Worm (Caenorhabditis elegans): Measurements from ENCODE around the gene cbs-2.
"Not testable (repeated sequence)": the region's sequence is repeated elsewhere in the genome, so short reads cannot be mapped to it uniquely, and the experiment has no call there.

Gene cbs-2

ce11 chrII:2223467-2223866 is at the start of gene cbs-2:
Gene cbs-2 (minus strand): TSS chrII:2223567.
- TF ChIP-seq elt-1 (tag; optimal IDR thresholded peaks at IDR 0.05) (no peak), ZK546.5 (tag; optimal IDR thresholded peaks at IDR 0.05) (no peak), unc-39 (tag; optimal IDR thresholded peaks at IDR 0.05) (no peak), ztf-11 (tag; optimal IDR thresholded peaks at IDR 0.05) (no peak), nhr-21 (tag; optimal IDR thresholded peaks at IDR 0.05) (no peak), snpc-4 (tag; optimal IDR thresholded peaks at IDR 0.05) (no peak)

- TF ChIP-seq lsy-2, alr-1, fos-1 (tag; optimal IDR thresholded peaks at IDR 0.05): not testable (repeated sequence)
Observed at ce11 chrII:2254861-2255260, 31.5 kb upstream of the cbs-2 start, which contains the start of gene K09F6.3. Gene K09F6.3 (plus strand): TSS chrII:2255161.

ce11 chrII:2253676-2254075 is 30.3 kb upstream of the cbs-2 start:
- TF ChIP-seq F13H6.1 (tag; optimal IDR thresholded peaks at IDR 0.05) (no peak), sma-3 (GFP tag; optimal IDR thresholded peaks at IDR 0.05) (no peak), mab-5 (tag; optimal IDR thresholded peaks at IDR 0.05) (no peak), mbf-1 (tag; optimal IDR thresholded peaks at IDR 0.05) (no peak), ztf-1 (GFP tag; conservative IDR thresholded peaks at IDR 0.05) (no peak), Y55F3AM.14 (GFP tag; optimal IDR thresholded peaks at IDR 0.05) (no peak), skn-1 (tag; optimal IDR thresholded peaks at IDR 0.05) (no peak), unc-39 (tag; optimal IDR thresholded peaks at IDR 0.05) (no peak), nhr-10 (tag; optimal IDR thresholded peaks at IDR 0.05) (no peak)

ce11 chrII:2251617-2252016 is 28.2 kb upstream of the cbs-2 start:
- TF ChIP-seq gmeb-1 (tag; optimal IDR thresholded peaks at IDR 0.05): no peak

ce11 chrII:2243342-2243741 is 20.0 kb upstream of the cbs-2 start, which contains the start of gene F54A3.2:
Gene F54A3.2 (plus strand): TSS chrII:2243642.
- TF ChIP-seq alr-1 (tag; optimal IDR thresholded peaks at IDR 0.05) (no peak), nhr-237 (tag; optimal IDR thresholded peaks at IDR 0.05) (no peak), unc-55 (GFP tag; optimal IDR thresholded peaks at IDR 0.05) (no peak), R02D3.7 (tag; optimal IDR thresholded peaks at IDR 0.05) (no peak), sma-3 (GFP tag; optimal IDR thresholded peaks at IDR 0.05) (no peak), mdl-1 (tag; optimal IDR thresholded peaks at IDR 0.05) (no peak), lin-13 (GFP tag; optimal IDR thresholded peaks at IDR 0.05) (no peak), nhr-129 (tag; optimal IDR thresholded peaks at IDR 0.05) (no peak)

ce11 chrII:2236352-2236751 is 13.0 kb upstream of the cbs-2 start:
- no peak for TF ChIP-seq nhr-77 (tag; optimal IDR thresholded peaks at IDR 0.05)
- TF ChIP-seq Y55F3AM.14 (GFP tag; optimal IDR thresholded peaks at IDR 0.05): no peak
- no peak for TF ChIP-seq ztf-11 (tag; optimal IDR thresholded peaks at IDR 0.05)
- no peak for TF ChIP-seq mbf-1 (tag; optimal IDR thresholded peaks at IDR 0.05)
- TF ChIP-seq skn-1 (tag; optimal IDR thresholded peaks at IDR 0.05): no peak
- no peak for TF ChIP-seq nhr-25 (tag; optimal IDR thresholded peaks at IDR 0.05)
- TF ChIP-seq ceh-16 (tag; optimal IDR thresholded peaks at IDR 0.05): no peak
- no peak for TF ChIP-seq egl-27 (tag; optimal IDR thresholded peaks at IDR 0.05)
- no peak for TF ChIP-seq ztf-4 (tag; optimal IDR thresholded peaks at IDR 0.05)

ce11 chrII:2233240-2233639 is 9.9 kb upstream of the cbs-2 start, which contains the start of gene cct-3:
Gene cct-3 (plus strand): TSS chrII:2233540.
- TF ChIP-seq nhr-129 (tag; optimal IDR thresholded peaks at IDR 0.05) (no peak), egl-27 (tag; optimal IDR thresholded peaks at IDR 0.05) (no peak), sma-3 (GFP tag; optimal IDR thresholded peaks at IDR 0.05) (no peak), sem-4 (tag; optimal IDR thresholded peaks at IDR 0.05) (no peak), nhr-12 (tag; optimal IDR thresholded peaks at IDR 0.05) (no peak), peb-1 (tag; optimal IDR thresholded peaks at IDR 0.05) (no peak), ceh-16 (tag; optimal IDR thresholded peaks at IDR 0.05) (no peak), nhr-23 (tag; optimal IDR thresholded peaks at IDR 0.05) (no peak), Y55F3AM.14 (GFP tag; optimal IDR thresholded peaks at IDR 0.05) (no peak), unc-62 (GFP tag; optimal IDR thresholded peaks at IDR 0.05) (no peak), C34F6.9 (tag; optimal IDR thresholded peaks at IDR 0.05) (no peak), nhr-237 (tag; optimal IDR thresholded peaks at IDR 0.05) (no peak), lin-39 (tag; optimal IDR thresholded peaks at IDR 0.05) (no peak), lin-13 (GFP tag; optimal IDR thresholded peaks at IDR 0.05) (no peak), lsy-2 (tag; optimal IDR thresholded peaks at IDR 0.05) (no peak), aly-2 (tag; optimal IDR thresholded peaks at IDR 0.05) (no peak), fos-1 (tag; optimal IDR thresholded peaks at IDR 0.05) (no peak), nhr-10 (tag; optimal IDR thresholded peaks at IDR 0.05) (no peak), alr-1 (tag; optimal IDR thresholded peaks at IDR 0.05) (no peak), nhr-11 (tag; optimal IDR thresholded peaks at IDR 0.05) (no peak)

Data from whole organism, L2 larva.